Worm (Caenorhabditis elegans) whole organism, L1 larva: Measurements from ENCODE around the gene fbxa-182.

Source experiments
- ama-1 ChIP-seq: fragments of 150-350 bp; optimal IDR thresholded peaks from 2 replicates; lab custom pipeline; 2014
- ces-1 ChIP-seq: fragments of 150-350 bp; optimal IDR thresholded peaks from 2 replicates; lab custom pipeline; 2014; ENCODE audit warnings: missing biosample characterization, missing genetic modification reagents, missing genetic modification characterization
- egl-27 ChIP-seq, 2 experiments: fragments of 150-350 bp in 1 of 2; sonication (generic microtip); optimal IDR thresholded peaks; 3 replicates each; lab custom pipeline; 2017 to 2018; ENCODE audit warnings: missing biosample characterization in 2 of 2, missing genetic modification characterization in 2 of 2, missing genetic modification reagents in 2 of 2
- fkh-10 ChIP-seq: sonication (generic microtip); optimal IDR thresholded peaks from 2 replicates; lab custom pipeline; 2017; ENCODE audit warnings: missing biosample characterization, missing genetic modification reagents, missing genetic modification characterization
- jun-1 ChIP-seq: fragments of 150-350 bp; optimal IDR thresholded peaks from 2 replicates; lab custom pipeline; 2014; ENCODE audit warnings: missing biosample characterization, missing genetic modification reagents, missing genetic modification characterization
- nhr-77 ChIP-seq: fragments of 150-350 bp; optimal IDR thresholded peaks from 2 replicates; lab custom pipeline; 2014; ENCODE audit warnings: missing biosample characterization, missing genetic modification characterization
- sup-37 ChIP-seq: fragments of 200-800 bp; sonication (Bioruptor generic); optimal IDR thresholded peaks from 2 replicates; lab custom pipeline; 2018; ENCODE audit warnings: mild to moderate bottlenecking, missing genetic modification characterization, missing compliant biosample characterization
- unc-86 ChIP-seq: sonication (generic microtip); optimal IDR thresholded peaks from 2 replicates; lab custom pipeline; 2016; ENCODE audit warnings: missing genetic modification characterization, missing compliant biosample characterization
- zag-1 ChIP-seq: fragments of 150-350 bp; optimal IDR thresholded peaks from 2 replicates; lab custom pipeline; 2014; ENCODE audit warnings: missing biosample characterization, missing genetic modification characterization

DNA sequence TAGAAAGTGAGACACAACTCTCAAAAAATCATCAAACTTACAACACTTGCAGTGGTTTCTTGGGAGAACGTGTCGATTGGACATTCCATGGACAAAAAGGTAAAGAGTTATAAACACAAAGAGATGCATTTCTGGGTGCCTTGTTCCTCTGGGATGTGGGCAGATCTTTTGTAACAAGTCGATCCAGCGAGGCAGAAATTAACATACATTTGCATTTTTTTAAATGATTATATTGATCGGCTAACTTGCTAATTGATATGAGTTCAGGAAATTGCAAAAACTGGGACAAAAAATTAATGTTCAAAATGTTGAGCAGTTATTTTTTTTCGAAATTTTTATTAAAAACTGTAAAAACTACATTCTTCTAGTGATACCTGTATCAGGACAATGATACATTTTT is 34.8 kb downstream of the fbxa-182 start, which contains the start of gene F16G10.6:
- TF ChIP-seq sup-37 (GFP tag; lab: Kevin White, UChicago) (no peak), fkh-10 (no peak), ama-1 (lab: Kevin White, UChicago) (no peak), zag-1 (tag; lab: Kevin White, UChicago) (no peak), unc-86 (tag; lab: Kevin White, UChicago) (no peak), ces-1 (GFP tag; lab: Kevin White, UChicago) (no peak), egl-27 (tag; optimal IDR thresholded peaks at IDR 0.05; lab: Kevin White, UChicago) (no peak), jun-1 (tag; lab: Kevin White, UChicago) (no peak), nhr-77 (no peak)
